Worm (Caenorhabditis elegans) whole organism, L1 larva: ENCODE results near the gene F54H5.2.

Source experiments
- C04F5.9 ChIP-seq: sonication (generic microtip); optimal IDR thresholded peaks from 2 replicates; lab custom pipeline; 2016; ENCODE audit warnings: missing genetic modification characterization, missing compliant biosample characterization
- C16A3.4 ChIP-seq: fragments of 150-350 bp; optimal IDR thresholded peaks from 2 replicates; lab custom pipeline; 2014; ENCODE audit warnings: missing biosample characterization, missing genetic modification characterization
- alr-1 ChIP-seq: fragments of 200-800 bp; sonication (Bioruptor generic); optimal IDR thresholded peaks from 2 replicates; lab custom pipeline; 2018; ENCODE audit warnings: borderline replicate concordance, mild to moderate bottlenecking, missing genetic modification characterization, missing compliant biosample characterization
- blmp-1 ChIP-seq: fragments of 150-350 bp; optimal IDR thresholded peaks from 2 replicates; lab custom pipeline; 2014; ENCODE audit warnings: missing biosample characterization, missing genetic modification characterization
- ceh-82 ChIP-seq, 3 experiments: fragments of 150-350 bp in 1 of 3; sonication (generic microtip) in 2 of 3; optimal IDR thresholded peaks; 2 replicates each; lab custom pipeline; 2014 to 2017; ENCODE audit warnings: missing biosample characterization in 3 of 3, missing genetic modification characterization in 3 of 3
- ceh-90 ChIP-seq: sonication (generic microtip); optimal IDR thresholded peaks from 2 replicates; lab custom pipeline; 2016; ENCODE audit warnings: missing genetic modification characterization, missing compliant biosample characterization
- dpl-1 ChIP-seq, 3 experiments: fragments of 150-350 bp in 2 of 3; sonication (generic microtip) in 1 of 3; optimal IDR thresholded peaks; 2 replicates each; lab custom pipeline; 2014 to 2017; ENCODE audit warnings: missing biosample characterization in 3 of 3, missing genetic modification characterization in 3 of 3, missing genetic modification reagents in 3 of 3
- dsc-1 ChIP-seq: sonication (generic microtip); optimal IDR thresholded peaks from 2 replicates; lab custom pipeline; 2016; ENCODE audit warnings: mild to moderate bottlenecking, missing genetic modification characterization, missing compliant biosample characterization
- efl-1 ChIP-seq, 4 experiments: fragments of 150-350 bp; optimal IDR thresholded peaks in 3 of 4; peaks in 1 of 4; 1 replicate in 1 of 4; 2 replicates in 3 of 4; lab custom pipeline; 2014; ENCODE audit warnings: missing biosample characterization in 2 of 4, missing genetic modification characterization in 2 of 4, missing genetic modification reagents in 2 of 4
- efl-3 ChIP-seq: fragments of 200-800 bp; sonication (Bioruptor generic); optimal IDR thresholded peaks from 2 replicates; lab custom pipeline; 2018; ENCODE audit warnings: mild to moderate bottlenecking, missing genetic modification characterization, missing compliant biosample characterization
- egl-13 ChIP-seq: sonication (generic microtip); optimal IDR thresholded peaks from 2 replicates; lab custom pipeline; 2016; ENCODE audit warnings: missing genotype, missing genetic modification reagents, missing genetic modification characterization, missing compliant biosample characterization
- ets-5 ChIP-seq: fragments of 200-800 bp; sonication (Bioruptor generic); IDR thresholded peaks from 2 replicates; pipeline ENCODE4 v1.3.6; 2022; ENCODE audit warnings: missing genetic modification characterization, missing compliant biosample characterization
- fkh-10 ChIP-seq: sonication (generic microtip); optimal IDR thresholded peaks from 2 replicates; lab custom pipeline; 2017; ENCODE audit warnings: missing biosample characterization, missing genetic modification reagents, missing genetic modification characterization
- fkh-4 ChIP-seq: sonication (generic microtip); optimal IDR thresholded peaks from 2 replicates; lab custom pipeline; 2016; ENCODE audit warnings: missing compliant biosample characterization, missing genetic modification characterization, borderline replicate concordance
- hlh-4 ChIP-seq: sonication (generic microtip); optimal IDR thresholded peaks from 2 replicates; lab custom pipeline; 2016; ENCODE audit warnings: mild to moderate bottlenecking, missing genetic modification characterization, missing compliant biosample characterization
- irx-1 ChIP-seq: sonication (generic microtip); optimal IDR thresholded peaks from 2 replicates; lab custom pipeline; 2016; ENCODE audit warnings: missing genetic modification characterization, missing compliant biosample characterization
- isw-1 ChIP-seq: fragments of 200-800 bp; sonication (Bioruptor generic); IDR thresholded peaks from 2 replicates; pipeline ENCODE4 v1.3.6; 2022; ENCODE audit warnings: missing genetic modification characterization, missing compliant biosample characterization
- lin-13 ChIP-seq: fragments of 150-350 bp; optimal IDR thresholded peaks from 2 replicates; lab custom pipeline; 2014; ENCODE audit warnings: missing biosample characterization, missing genetic modification reagents, missing genetic modification characterization
- lin-15B ChIP-seq: fragments of 150-350 bp; sonication (generic microtip); optimal IDR thresholded peaks from 3 replicates; lab custom pipeline; 2014; ENCODE audit warnings: missing biosample characterization, missing genetic modification characterization
- lir-3 ChIP-seq: sonication (generic microtip); optimal IDR thresholded peaks from 2 replicates; lab custom pipeline; 2016; ENCODE audit warnings: mild to moderate bottlenecking, missing genetic modification characterization, moderate library complexity, missing compliant biosample characterization; ENCODE audit not compliant: poor library complexity
- mab-9 ChIP-seq: fragments of 200-800 bp; sonication (Bioruptor generic); IDR thresholded peaks from 2 replicates; pipeline ENCODE4 v1.3.6; 2022; ENCODE audit warnings: missing genetic modification reagents, missing genetic modification characterization, missing compliant biosample characterization
- mef-2 ChIP-seq: fragments of 150-350 bp; optimal IDR thresholded peaks from 2 replicates; lab custom pipeline; 2014; ENCODE audit warnings: missing biosample characterization, missing genetic modification characterization
- mep-1 ChIP-seq: fragments of 150-350 bp; optimal IDR thresholded peaks from 2 replicates; lab custom pipeline; 2014; ENCODE audit warnings: missing biosample characterization, missing genetic modification characterization
- nhr-12 ChIP-seq: sonication (generic microtip); optimal IDR thresholded peaks from 2 replicates; lab custom pipeline; 2017; ENCODE audit warnings: missing biosample characterization, missing genetic modification characterization
- nhr-19 ChIP-seq: fragments of 200-800 bp; sonication (Bioruptor generic); conservative IDR thresholded peaks from 2 replicates; pipeline ENCODE4 v1.3.6; 2022; ENCODE audit warnings: missing genetic modification characterization, missing compliant biosample characterization
- nhr-20 ChIP-seq: sonication (generic microtip); optimal IDR thresholded peaks from 2 replicates; lab custom pipeline; 2016; ENCODE audit warnings: mild to moderate bottlenecking, missing genetic modification characterization, missing compliant biosample characterization
- nhr-237 ChIP-seq: fragments of 150-350 bp; optimal IDR thresholded peaks from 2 replicates; lab custom pipeline; 2014; ENCODE audit warnings: missing biosample characterization, missing genetic modification characterization
- nhr-28 ChIP-seq: fragments of 150-350 bp; optimal IDR thresholded peaks from 2 replicates; lab custom pipeline; 2014; ENCODE audit warnings: missing biosample characterization, missing genetic modification characterization
- nhr-71 ChIP-seq: sonication (generic microtip); optimal IDR thresholded peaks from 2 replicates; lab custom pipeline; 2016; ENCODE audit warnings: mild to moderate bottlenecking, missing genetic modification characterization, moderate library complexity, missing compliant biosample characterization
- nhr-76 ChIP-seq: sonication (generic microtip); optimal IDR thresholded peaks from 2 replicates; lab custom pipeline; 2017; ENCODE audit warnings: missing biosample characterization, missing genetic modification characterization
- nhr-77 ChIP-seq: fragments of 150-350 bp; optimal IDR thresholded peaks from 2 replicates; lab custom pipeline; 2014; ENCODE audit warnings: missing biosample characterization, missing genetic modification characterization
- nhr-85 ChIP-seq: sonication (generic microtip); peaks from one replicate; lab custom pipeline; 2016; ENCODE audit warnings: missing genetic modification characterization, inconsistent platforms, missing compliant biosample characterization
- nhr-90 ChIP-seq: sonication (generic microtip); optimal IDR thresholded peaks from 2 replicates; lab custom pipeline; 2016; ENCODE audit warnings: mild to moderate bottlenecking, missing genetic modification characterization, missing compliant biosample characterization; ENCODE audit not compliant: poor library complexity
- pax-3 ChIP-seq: fragments of 200-800 bp; sonication (Bioruptor generic); optimal IDR thresholded peaks from 2 replicates; lab custom pipeline; 2018; ENCODE audit warnings: mild to moderate bottlenecking, missing genetic modification characterization, moderate library complexity, missing compliant biosample characterization
- rnt-1 ChIP-seq: sonication (generic microtip); optimal IDR thresholded peaks from 2 replicates; lab custom pipeline; 2016; ENCODE audit warnings: mild to moderate bottlenecking, missing genetic modification characterization, moderate library complexity, missing compliant biosample characterization
- skn-1 ChIP-seq: fragments of 150-350 bp; optimal IDR thresholded peaks from 2 replicates; lab custom pipeline; 2014; ENCODE audit warnings: missing biosample characterization, missing genetic modification characterization
- sox-4 ChIP-seq: sonication (generic microtip); optimal IDR thresholded peaks from 2 replicates; lab custom pipeline; 2016; ENCODE audit warnings: missing genetic modification characterization, missing compliant biosample characterization
- tlp-1 ChIP-seq: fragments of 150-350 bp; optimal IDR thresholded peaks from 2 replicates; lab custom pipeline; 2014; ENCODE audit warnings: missing biosample characterization, missing genetic modification characterization
- unc-130 ChIP-seq: fragments of 150-350 bp; optimal IDR thresholded peaks from 2 replicates; lab custom pipeline; 2017; ENCODE audit warnings: missing biosample characterization, missing genetic modification characterization, inconsistent platforms
- unc-62 ChIP-seq: fragments of 150-350 bp; optimal IDR thresholded peaks from 2 replicates; lab custom pipeline; 2014; ENCODE audit warnings: missing biosample characterization, missing genetic modification reagents, missing genetic modification characterization
- vab-15 ChIP-seq: sonication (generic microtip); optimal IDR thresholded peaks from 2 replicates; lab custom pipeline; 2017; ENCODE audit warnings: missing genotype, mild to moderate bottlenecking, missing genetic modification characterization, missing compliant biosample characterization
- zag-1 ChIP-seq: fragments of 150-350 bp; optimal IDR thresholded peaks from 2 replicates; lab custom pipeline; 2014; ENCODE audit warnings: missing biosample characterization, missing genetic modification characterization
- zip-4 ChIP-seq: fragments of 200-800 bp; sonication (Bioruptor generic); optimal IDR thresholded peaks from 2 replicates; lab custom pipeline; 2018; ENCODE audit warnings: mild to moderate bottlenecking, missing genetic modification characterization, moderate library complexity, missing compliant biosample characterization
- ztf-4 ChIP-seq: fragments of 150-350 bp; optimal IDR thresholded peaks from 2 replicates; lab custom pipeline; 2014; ENCODE audit warnings: missing biosample characterization, missing genetic modification characterization

Gene F54H5.2

ce11 chrII:6619007-6619406 lies 8.3 kb upstream of the F54H5.2 start (continued):
- TF ChIP-seq nhr-12 (tag; lab: Kevin White, UChicago) (no peak), nhr-85 (tag; lab: Kevin White, UChicago) (peak; percentile 86), dsc-1 (no peak), mep-1 (no peak), nhr-28 (tag; lab: Kevin White, UChicago) (no peak), zip-4 (GFP tag; lab: Kevin White, UChicago) (no peak), fkh-4 (no peak), zag-1 (tag; lab: Kevin White, UChicago) (no peak), unc-130 (tag; lab: Kevin White, UChicago) (no peak), nhr-237 (tag; lab: Kevin White, UChicago) (no peak), C16A3.4 (tag; lab: Kevin White, UChicago) (no peak), egl-13 (tag; lab: Kevin White, UChicago) (no peak), skn-1 (no peak), isw-1 (GFP tag; lab: Robert Waterston, UW) (no peak), blmp-1 (tag; lab: Kevin White, UChicago) (peak; percentile 73), tlp-1 (tag; lab: Kevin White, UChicago) (no peak), lin-13 (GFP tag; lab: Kevin White, UChicago) (no peak), nhr-19 (no peak), lir-3 (tag; lab: Kevin White, UChicago) (no peak), sox-4 (tag; lab: Kevin White, UChicago) (no peak), alr-1 (tag; lab: Kevin White, UChicago) (no peak), ets-5 (GFP tag; lab: Robert Waterston, UW) (no peak), C04F5.9 (tag; lab: Kevin White, UChicago) (no peak), pax-3 (tag; lab: Kevin White, UChicago) (no peak), fkh-10 (GFP tag; lab: Kevin White, UChicago) (no peak)

ce11 chrII:6621886-6622285 lies 5.4 kb upstream of the F54H5.2 start, which contains the start of gene F54H5.3:
TSS of gene F54H5.3 (plus strand) at chrII:6622186.
- TF ChIP-seq irx-1 (no peak), fkh-4 (no peak), nhr-12 (tag; lab: Kevin White, UChicago) (no peak), ceh-82 (tag; optimal IDR thresholded peaks at IDR 0.05; lab: Kevin White, UChicago) (no peak), nhr-71 (tag; lab: Kevin White, UChicago) (no peak), nhr-77 (tag; lab: Kevin White, UChicago) (no peak), rnt-1 (no peak), C04F5.9 (tag; lab: Kevin White, UChicago) (no peak), lin-15B (tag; lab: Kevin White, UChicago) (no peak), ceh-90 (no peak), nhr-90 (tag; lab: Kevin White, UChicago) (no peak), hlh-4 (tag; lab: Kevin White, UChicago) (no peak), efl-3 (GFP tag; lab: Kevin White, UChicago) (no peak), dpl-1 (GFP tag; optimal IDR thresholded peaks at IDR 0.05; lab: Kevin White, UChicago) (no peak), fkh-10 (GFP tag; lab: Kevin White, UChicago) (no peak), blmp-1 (tag; lab: Kevin White, UChicago) (no peak), vab-15 (no peak), ztf-4 (no peak), nhr-76 (no peak), nhr-20 (tag; lab: Kevin White, UChicago) (no peak)

ce11 chrII:6625302-6625701 lies 2.0 kb upstream of the F54H5.2 start, which contains the start of gene F54H5.14:
TSS of gene F54H5.14 (minus strand) at chrII:6625402.
- no peak for TF ChIP-seq zag-1 (tag; lab: Kevin White, UChicago)
- TF ChIP-seq nhr-77 (tag; lab: Kevin White, UChicago): no peak
- no peak for TF ChIP-seq nhr-12 (tag; lab: Kevin White, UChicago)
- no peak for TF ChIP-seq efl-1 (optimal IDR thresholded peaks at IDR 0.05; lab: Kevin White, UChicago)
- TF ChIP-seq efl-1 (GFP tag; optimal IDR thresholded peaks at IDR 0.05 in 1 of 2; lab: Kevin White, UChicago): no peak
- TF ChIP-seq nhr-20 (tag; lab: Kevin White, UChicago): no peak
- no peak for TF ChIP-seq blmp-1 (tag; lab: Kevin White, UChicago)
- TF ChIP-seq mef-2 (tag; lab: Kevin White, UChicago): no peak
- TF ChIP-seq unc-62: no peak
- no peak for TF ChIP-seq unc-130 (tag; lab: Kevin White, UChicago)
- TF ChIP-seq sox-4 (tag; lab: Kevin White, UChicago): no peak
- TF ChIP-seq mab-9 (GFP tag; lab: Robert Waterston, UW): no peak
- no peak for TF ChIP-seq dsc-1
